Fruit fly (Drosophila melanogaster) whole organism, wandering third instar larva: Measurements from ENCODE around the gene CG31347.

Experiments
- Dfd ChIP-seq: fragments of >200 bp; optimal IDR thresholded peaks from 2 replicates; lab custom pipeline; 2017; ENCODE audit warnings: missing biosample characterization, missing genetic modification characterization
- Myc ChIP-seq: fragments of >200 bp; optimal IDR thresholded peaks from 2 replicates; lab custom pipeline; 2017
- OdsH ChIP-seq: fragments of 200-800 bp; sonication (Bioruptor generic); optimal IDR thresholded peaks from 2 replicates; lab custom pipeline; 2016; ENCODE audit warnings: missing biosample characterization, mild to moderate bottlenecking, missing genetic modification characterization
- ey ChIP-seq: fragments of 200-800 bp; sonication (Bioruptor generic); optimal IDR thresholded peaks from 2 replicates; lab custom pipeline; 2016; ENCODE audit warnings: missing biosample characterization, missing genetic modification characterization
- fru ChIP-seq: fragments of 200-800 bp; sonication (Bioruptor generic); optimal IDR thresholded peaks from 3 replicates; lab custom pipeline; 2016; ENCODE audit warnings: missing biosample characterization, mild to moderate bottlenecking, missing genetic modification characterization
- h ChIP-seq: fragments of 200-800 bp; sonication (Bioruptor generic); optimal IDR thresholded peaks from 3 replicates; lab custom pipeline; 2016; ENCODE audit warnings: missing biosample characterization, mild to moderate bottlenecking, missing genetic modification characterization
- lola ChIP-seq: fragments of >200 bp; optimal IDR thresholded peaks from 2 replicates; lab custom pipeline; 2017; ENCODE audit warnings: missing biosample characterization, missing genetic modification characterization
- psq ChIP-seq: fragments of 200-800 bp; sonication (Bioruptor generic); optimal IDR thresholded peaks from 3 replicates; lab custom pipeline; 2017; ENCODE audit warnings: missing biosample characterization, mild to moderate bottlenecking, missing genetic modification characterization, moderate library complexity
- sv ChIP-seq: fragments of 200-800 bp; sonication (Bioruptor generic); optimal IDR thresholded peaks from 3 replicates; lab custom pipeline; 2016; ENCODE audit warnings: missing biosample characterization, missing genetic modification characterization
- tai ChIP-seq: sonication (Bioruptor generic); optimal IDR thresholded peaks from 2 replicates; lab custom pipeline; 2016; ENCODE audit warnings: missing biosample characterization, missing genetic modification characterization

dm6 chr3R:12685290-12685689 is 7.1 kb downstream of the CG31347 start:
- TF ChIP-seq Myc (lab: Kevin White, UChicago) (no peak), OdsH (GFP tag; lab: Kevin White, UChicago) (no peak), lola (GFP tag; lab: Kevin White, UChicago) (no peak), sv (no peak), h (no peak), ey (GFP tag; lab: Kevin White, UChicago) (no peak), Dfd (no peak), psq (no peak), fru (no peak), tai (GFP tag; lab: Kevin White, UChicago) (no peak)
